Fruit fly (Drosophila melanogaster) whole organism, larva: ENCODE results near the gene CG14367.

Source experiments
- noc ChIP-seq: fragments of 200-800 bp; sonication (Bioruptor generic); optimal IDR thresholded peaks from 3 replicates; lab custom pipeline; 2019; ENCODE audit warnings: missing biosample characterization, mild to moderate bottlenecking, missing genetic modification characterization, moderate library complexity

Gene CG14367

DNA sequence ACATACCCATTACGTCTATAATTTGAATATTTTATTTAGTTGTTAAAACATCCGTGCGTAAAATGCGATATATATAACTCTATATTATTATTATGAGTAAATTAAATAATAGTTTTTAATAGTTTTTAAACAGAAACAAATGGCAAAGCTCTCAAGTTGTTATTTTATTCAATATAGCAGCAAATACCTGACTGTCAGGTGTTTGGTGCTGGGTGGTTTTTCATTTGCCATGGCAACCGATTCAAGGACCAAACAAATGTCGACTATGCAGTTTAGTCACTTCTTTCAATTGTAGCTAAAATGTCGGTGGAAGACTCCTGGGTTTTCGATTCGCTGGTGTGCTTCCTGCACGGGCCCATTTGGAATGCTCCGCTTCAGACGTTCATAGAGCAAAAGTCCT, at the start of gene CG14367:
Gene CG14367 (plus strand): TSS at position 301 of the 400 bp plus-strand sequence.
- TF ChIP-seq noc = no peak

DNA sequence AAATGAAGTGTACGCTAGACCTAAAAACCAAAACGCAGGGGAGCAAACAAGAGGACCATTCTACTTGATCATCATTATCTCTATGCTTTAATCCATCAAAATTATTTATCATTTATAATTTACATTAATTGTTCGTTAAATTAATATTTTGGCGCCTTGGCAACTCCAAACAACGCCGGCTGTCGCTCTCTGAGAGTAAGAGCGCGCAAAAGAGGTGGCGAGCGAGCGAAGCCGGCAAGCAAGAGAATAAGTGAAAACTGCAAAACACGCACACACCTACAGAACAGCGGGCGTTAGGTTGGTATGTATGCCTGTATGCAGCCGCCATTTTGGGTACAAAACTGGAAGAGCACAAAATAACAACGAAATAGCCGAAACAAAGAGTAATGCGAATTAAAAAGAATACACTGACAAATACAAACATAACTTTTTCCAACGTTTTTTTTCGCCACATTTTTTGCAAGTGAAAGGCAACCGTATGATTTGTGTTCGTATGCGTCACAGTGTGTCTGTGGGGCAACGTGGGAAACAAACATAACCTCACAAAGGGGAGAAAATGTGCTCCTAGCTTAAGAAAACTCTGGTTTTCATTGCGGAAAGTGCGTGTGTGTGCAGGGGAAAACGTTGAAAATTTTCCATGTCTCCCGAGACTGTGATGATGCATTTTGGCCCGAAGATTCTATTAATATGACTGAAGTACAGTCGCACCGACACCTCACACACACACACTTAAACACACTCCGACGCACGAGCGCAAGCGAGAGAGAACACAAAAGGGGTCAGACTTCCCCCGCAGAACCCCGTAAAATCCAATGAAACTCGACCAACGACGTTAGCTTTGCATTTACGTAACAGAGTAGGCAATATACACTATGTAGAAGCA, 48.8 kb upstream of the CG14367 start:
- TF ChIP-seq noc = no peak

DNA sequence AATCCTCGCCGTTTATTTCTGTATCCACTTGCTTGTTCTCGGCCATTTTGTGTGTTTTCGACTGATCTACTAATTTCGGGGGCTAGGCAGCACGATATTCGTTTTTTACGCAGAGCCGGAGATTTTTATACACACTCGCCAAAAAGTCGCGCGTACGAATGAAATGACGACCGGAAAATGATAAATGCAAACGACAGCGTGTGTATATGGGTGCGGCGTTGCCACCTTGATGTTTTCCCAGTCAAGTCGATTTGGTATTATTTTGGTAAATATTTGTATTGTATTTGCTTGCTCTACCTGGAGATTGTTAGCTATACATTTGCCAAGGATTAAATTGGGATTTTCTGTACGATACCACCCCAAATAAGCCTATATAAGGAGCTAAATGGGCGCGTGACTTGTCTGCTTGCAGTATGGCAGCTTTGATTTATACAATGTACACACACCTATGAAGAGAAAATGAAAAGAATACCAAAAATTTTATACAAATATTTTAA, 47.9 kb upstream of the CG14367 start, which contains the start of gene sqd:
Gene sqd (minus strand): TSS at position 431 of the 497 bp plus-strand sequence.
- no peak for TF ChIP-seq noc

DNA sequence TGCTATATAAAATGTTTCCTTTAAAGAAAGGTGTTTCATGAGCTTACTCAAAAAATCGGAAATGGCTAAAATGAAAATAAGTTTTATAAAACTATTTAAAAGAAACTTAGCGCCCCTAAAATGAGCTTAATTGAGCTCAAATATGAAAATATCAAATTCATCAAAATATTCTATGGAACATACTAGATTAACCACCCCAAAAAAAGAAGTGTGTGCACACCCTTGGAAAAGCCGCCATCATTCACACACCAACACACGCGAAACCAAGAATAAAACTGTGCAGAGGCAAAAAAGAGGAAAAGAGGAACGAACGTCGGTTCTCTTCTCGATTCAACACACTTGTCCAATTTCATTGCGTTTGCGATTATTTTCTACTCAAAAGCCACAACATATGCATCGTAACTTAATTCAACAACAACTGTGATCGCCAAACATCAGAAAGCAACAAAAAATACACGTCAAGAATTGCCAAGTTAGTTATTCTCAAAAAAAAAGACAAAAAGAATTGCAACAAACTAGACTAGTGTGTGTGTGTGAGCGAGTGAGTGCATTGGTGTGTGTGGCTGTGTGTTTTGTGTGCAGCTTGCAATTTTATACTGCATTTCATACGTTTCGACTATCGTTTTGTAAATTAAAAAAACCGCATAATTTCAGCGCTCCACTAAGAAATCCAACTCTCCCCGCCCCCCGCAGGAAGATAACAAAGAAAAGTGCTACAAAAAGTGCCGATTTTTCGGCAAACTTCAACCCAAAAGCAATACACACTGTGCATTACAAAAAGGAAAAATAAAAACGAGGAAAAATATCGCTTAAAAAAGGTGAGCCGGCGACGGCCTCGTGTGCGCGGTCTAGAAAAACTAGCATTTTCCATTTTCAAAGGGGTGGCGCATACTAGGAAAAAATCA, 46.9 kb upstream of the CG14367 start, which contains the start of gene rin:
Gene rin (plus strand): TSS at position 276 of the 905 bp plus-strand sequence.
- no peak for TF ChIP-seq noc

DNA sequence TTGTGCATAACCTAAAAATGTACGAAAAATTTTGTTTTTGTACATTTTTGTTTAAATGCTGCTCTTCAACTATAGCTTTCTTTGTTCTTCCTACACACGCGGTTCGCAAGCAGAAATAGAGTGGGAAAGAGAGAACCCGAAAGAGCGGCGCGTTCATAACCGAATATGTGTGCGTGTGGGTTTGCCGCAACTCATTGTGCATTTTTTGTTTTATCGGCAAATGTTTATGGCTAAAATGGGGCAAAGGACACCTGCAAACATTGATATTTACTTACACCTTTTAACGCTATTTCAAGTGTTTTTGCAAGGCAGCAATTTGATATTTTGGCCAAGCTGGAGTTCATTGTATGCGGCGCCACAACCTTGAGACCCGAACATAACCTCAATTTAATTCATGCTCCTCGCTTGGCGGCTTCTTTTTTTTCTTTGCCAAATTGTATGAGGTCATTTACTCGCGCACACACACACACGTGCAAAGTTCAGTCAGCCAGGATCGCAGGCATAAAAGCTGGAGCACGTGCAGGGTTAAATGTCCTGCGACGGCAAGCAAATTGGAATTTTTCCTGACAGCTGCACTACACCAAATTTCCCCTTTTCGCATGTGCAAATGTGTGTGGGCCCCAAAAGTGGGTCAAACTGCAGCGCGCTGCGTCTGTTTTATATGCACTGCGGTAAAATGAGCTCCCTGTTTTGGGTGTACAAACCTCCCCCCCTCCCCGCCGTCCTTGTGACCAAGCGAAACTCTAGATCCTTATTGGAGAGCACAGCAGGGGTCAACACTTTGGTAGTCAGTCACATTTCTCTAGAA, 45.9 kb upstream of the CG14367 start:
- TF ChIP-seq noc = no peak

DNA sequence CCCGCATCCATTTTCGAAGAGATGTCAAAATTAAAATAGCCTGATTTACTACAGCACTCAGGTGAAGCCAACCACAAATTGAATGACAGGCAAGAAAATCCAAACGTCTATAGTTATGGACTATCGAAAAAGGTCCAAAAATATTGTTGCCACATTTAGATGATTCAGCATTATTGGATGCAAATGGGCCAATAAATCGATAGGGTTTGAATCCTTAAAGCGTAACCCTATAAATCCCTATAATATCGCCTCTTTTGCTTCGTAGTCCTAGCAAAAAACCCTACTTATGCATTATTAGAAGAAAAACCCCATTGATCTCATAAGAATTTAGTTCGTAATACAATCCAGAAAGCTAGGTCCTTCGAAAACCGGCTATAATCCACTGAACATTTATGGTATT, 37.6 kb upstream of the CG14367 start, which contains the start of gene Rbp4:
Gene Rbp4 (minus strand): TSS at position 101 of the 400 bp plus-strand sequence.
- no peak for TF ChIP-seq noc

DNA sequence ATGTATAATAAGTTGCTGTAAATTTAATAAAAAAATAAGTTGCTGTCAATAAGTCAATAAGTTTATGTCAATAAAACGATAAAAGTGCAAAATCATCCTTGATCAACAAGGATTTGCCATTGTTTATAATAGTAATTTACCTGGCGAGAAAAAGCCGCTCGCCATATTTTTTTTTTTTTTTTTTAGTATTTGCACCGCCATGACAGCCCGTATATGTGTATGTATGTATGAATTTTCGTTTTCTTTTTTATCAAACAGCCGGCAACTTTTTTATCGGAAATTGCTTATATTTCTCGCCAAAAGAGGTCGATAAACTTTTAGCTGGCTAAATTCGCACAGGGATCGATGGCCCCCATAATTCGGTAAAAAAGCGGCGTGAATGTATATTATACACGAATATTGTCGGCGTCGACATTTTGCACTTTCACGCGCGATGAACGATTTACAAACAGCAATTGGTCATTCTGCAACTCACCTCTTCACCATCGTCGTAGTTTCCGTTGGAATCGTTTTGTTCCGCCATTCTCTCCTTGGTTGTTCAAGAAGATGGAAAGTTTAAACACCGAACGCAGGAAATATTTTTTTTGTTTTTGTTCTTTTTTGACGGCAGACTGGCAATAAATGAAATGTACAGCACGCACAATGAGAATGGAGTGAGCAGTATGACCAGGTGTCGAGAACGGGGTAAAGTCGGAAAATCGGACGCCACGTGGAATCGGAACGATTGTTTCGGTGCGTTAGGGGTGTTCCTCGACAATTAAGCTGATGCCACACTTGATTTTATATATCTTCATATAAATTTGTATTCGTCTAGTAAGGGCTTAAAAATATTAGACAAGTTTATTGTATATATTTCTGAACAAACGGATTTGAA, 33.8 kb upstream of the CG14367 start, which contains the start of gene Hrb87F:
Gene Hrb87F (minus strand): TSS at position 667 of the 874 bp plus-strand sequence.
- no peak for TF ChIP-seq noc

DNA sequence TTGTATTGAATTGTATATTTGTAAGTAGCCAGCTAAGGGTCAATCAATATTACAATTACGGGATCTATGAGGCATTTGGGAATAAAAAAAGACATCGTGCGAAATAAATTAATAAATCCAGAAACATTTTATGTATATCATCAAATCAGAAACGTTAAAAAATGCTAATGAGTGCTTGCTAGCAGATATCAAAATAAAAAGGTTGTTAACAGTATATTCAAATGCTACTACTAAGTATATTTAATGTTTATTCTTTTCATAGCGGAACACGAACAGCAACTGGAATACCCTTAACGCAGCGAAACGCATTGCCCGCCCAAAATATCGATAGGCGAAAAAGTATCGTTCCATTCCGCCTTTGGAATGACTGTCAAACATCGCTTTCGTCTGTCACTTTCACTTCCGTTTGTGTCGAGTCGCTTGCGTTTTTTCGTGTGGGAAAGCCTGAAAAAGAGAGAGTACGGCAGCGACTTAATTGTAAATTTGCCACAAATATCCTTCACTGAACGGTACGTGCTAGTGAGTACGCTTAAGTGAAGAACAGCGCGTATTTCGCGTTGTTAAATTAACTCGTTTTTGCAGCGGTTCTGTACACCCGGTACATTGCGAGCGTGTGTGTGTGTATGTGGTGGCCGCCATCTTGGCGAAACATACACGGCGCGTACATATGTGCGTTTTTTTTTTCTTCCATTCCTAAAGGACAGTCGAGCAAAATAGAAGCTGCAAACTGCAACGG, 32.8 kb upstream of the CG14367 start, which contains the start of gene B52:
Gene B52 (plus strand): TSS at position 388 of the 736 bp plus-strand sequence.
- peak; percentile 71 for TF ChIP-seq noc

DNA sequence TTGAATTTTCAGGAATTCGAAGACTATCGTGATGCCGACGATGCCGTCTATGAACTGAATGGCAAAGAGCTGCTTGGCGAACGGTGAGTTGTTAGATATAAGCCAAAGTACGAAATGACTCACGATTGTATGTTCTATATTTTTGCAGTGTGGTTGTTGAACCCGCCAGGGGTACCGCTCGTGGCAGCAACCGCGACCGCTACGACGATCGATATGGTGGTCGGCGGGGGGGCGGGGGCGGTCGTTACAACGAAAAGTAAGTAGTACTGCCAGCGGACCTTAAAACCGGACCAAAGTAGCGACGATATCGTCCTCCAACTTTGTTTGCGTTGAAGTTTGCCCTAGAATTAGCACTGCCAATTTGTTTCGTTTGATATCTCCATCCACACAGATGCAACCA, 31.7 kb upstream of the CG14367 start:
- no peak for TF ChIP-seq noc

DNA sequence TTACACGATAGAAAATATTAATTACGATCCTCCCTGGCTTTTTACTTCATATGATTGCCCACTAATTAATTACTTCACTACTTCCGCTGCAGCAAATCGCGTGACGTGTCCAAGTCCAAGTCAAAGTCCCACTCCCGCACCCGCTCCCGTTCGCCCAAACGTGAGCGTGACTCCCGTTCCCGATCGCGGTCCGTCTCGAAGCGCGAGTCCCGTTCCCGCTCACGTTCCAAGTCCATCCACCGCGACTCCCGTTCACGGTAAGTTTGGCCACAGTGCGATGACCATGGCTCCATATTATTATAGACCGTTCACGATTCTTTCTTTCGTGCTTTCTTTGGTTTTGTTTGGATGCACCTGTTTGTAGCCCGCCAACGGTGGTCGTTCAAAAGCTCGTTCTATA, 27.9 kb upstream of the CG14367 start:
- TF ChIP-seq noc = no peak

DNA sequence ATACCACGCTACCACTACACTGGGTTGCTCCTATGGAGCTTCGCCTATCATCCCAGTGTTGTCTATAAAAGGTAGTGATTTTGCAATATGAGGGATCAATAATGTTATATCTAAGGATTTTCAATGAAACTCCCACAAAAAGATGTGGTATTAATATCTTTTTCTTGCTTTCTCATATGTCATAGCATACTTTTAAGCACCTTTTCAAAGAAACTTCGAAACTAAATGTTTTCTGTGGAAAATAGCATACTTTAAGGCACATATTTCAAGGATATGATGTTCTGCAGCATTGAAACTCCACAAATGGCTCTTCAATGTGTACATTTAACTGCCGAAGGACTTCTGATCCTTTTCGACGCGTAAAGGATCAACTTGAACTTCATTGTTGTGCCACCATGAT, 21.0 kb upstream of the CG14367 start:
- TF ChIP-seq noc = no peak

DNA sequence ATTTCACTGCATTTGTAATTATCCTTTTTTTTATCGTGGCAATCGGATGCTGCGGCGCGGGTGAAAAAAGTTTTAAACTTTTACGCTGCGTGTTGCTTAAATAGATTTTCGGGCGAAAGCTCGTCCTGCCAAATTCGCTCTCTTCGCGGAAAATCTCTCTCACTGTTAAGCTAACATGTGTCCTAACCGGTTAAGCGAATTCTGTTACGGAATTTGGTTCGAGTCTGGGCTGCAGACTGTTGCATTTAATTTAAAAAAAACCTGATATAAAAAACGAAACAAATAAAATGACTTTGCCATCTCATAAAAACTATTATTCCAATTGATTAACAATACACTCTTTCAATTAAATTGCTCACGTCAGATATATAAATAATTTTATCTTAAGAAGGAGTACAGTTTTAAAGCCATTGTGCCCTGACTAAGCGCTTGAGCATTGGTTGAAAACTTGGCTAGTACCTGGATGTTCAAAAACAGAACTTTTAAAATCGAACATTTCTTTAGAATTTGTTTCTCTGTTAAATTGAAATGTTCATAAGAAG, 19.3 kb upstream of the CG14367 start, which contains the start of gene Task6:
Gene Task6 (minus strand): TSS at position 51 of the 542 bp plus-strand sequence.
- no peak for TF ChIP-seq noc
